Worm (Caenorhabditis elegans) whole organism, mixed stage, embryonic: ENCODE results near the gene elmd-1.

Experiments used
- blmp-1 ChIP-seq: fragments of 150-350 bp; optimal IDR thresholded peaks from 2 replicates; lab custom pipeline; 2014; ENCODE audit warnings: missing biosample characterization, missing genetic modification characterization
- cnd-1 ChIP-seq: fragments of 200-800 bp; sonication (Bioruptor generic); optimal IDR thresholded peaks from 2 replicates; lab custom pipeline; 2018; ENCODE audit warnings: mild to moderate bottlenecking, missing genetic modification characterization, missing compliant biosample characterization
- elt-3 ChIP-seq: fragments of 150-350 bp; optimal IDR thresholded peaks from 2 replicates; lab custom pipeline; 2014; ENCODE audit warnings: missing biosample characterization, missing genetic modification characterization
- lsy-2 ChIP-seq: fragments of 150-350 bp; optimal IDR thresholded peaks from 2 replicates; lab custom pipeline; 2014; ENCODE audit warnings: missing biosample characterization, missing genetic modification characterization
- mab-5 ChIP-seq: fragments of 150-350 bp; optimal IDR thresholded peaks from 2 replicates; lab custom pipeline; 2014; ENCODE audit warnings: missing biosample characterization, missing genetic modification characterization
- nhr-237 ChIP-seq: fragments of 150-350 bp; optimal IDR thresholded peaks from 2 replicates; lab custom pipeline; 2014; ENCODE audit warnings: missing biosample characterization, missing genetic modification characterization
- nhr-76 ChIP-seq: sonication (generic microtip); optimal IDR thresholded peaks from 2 replicates; lab custom pipeline; 2017; ENCODE audit warnings: missing biosample characterization, missing genetic modification characterization
- snpc-4 ChIP-seq: fragments of 150-350 bp; optimal IDR thresholded peaks from 2 replicates; lab custom pipeline; 2014; ENCODE audit warnings: missing biosample characterization, missing genetic modification characterization
- unc-62 ChIP-seq: fragments of 150-350 bp; optimal IDR thresholded peaks from 2 replicates; lab custom pipeline; 2014; ENCODE audit warnings: missing biosample characterization, missing genetic modification reagents, missing genetic modification characterization
- ztf-11 ChIP-seq: fragments of 150-350 bp; optimal IDR thresholded peaks from 2 replicates; lab custom pipeline; 2014; ENCODE audit warnings: missing biosample characterization, missing genetic modification characterization

ce11 chrIII:3372278-3372677, 17.4 kb upstream of the elmd-1 start:
- TF ChIP-seq elt-3 (tag; lab: Kevin White, UChicago) (no peak), nhr-76 (tag; lab: Kevin White, UChicago) (no peak), ztf-11 (no peak), blmp-1 (tag; lab: Kevin White, UChicago) (no peak), cnd-1 (tag; lab: Kevin White, UChicago) (no peak), mab-5 (tag; lab: Kevin White, UChicago) (no peak), nhr-237 (tag; lab: Kevin White, UChicago) (no peak), snpc-4 (tag; lab: Kevin White, UChicago) (no peak), lsy-2 (tag; lab: Kevin White, UChicago) (no peak), unc-62 (GFP tag; lab: Kevin White, UChicago) (no peak)
